Worm (Caenorhabditis elegans): ENCODE measurements around the gene srh-75.

DNA sequence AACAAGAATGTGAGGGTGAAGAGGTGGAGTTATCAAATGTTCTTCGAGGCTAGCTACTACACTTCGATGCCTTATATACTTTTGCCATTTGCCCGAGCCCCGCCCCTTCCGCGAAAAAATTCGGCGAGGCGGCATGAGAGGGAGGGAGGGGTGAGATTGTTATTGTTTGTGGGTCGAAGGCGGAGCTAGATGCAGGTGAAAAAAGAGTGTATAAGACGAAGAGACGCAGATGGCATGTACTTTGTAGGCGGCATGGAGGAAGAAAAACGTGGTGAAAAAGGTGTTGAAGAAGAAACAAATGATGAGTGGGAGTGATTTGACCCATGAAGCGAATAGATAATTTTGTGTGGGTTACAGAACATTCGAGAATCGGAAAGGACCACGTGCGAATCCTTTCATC lies 44.5 kb downstream of the srh-75 start, which contains the start of gene C13G3.1:
- TF ChIP-seq dao-5 (tag; optimal IDR thresholded peaks at IDR 0.05) (no peak), W03F9.2 (tag; optimal IDR thresholded peaks at IDR 0.05) (no peak), him-1 (tag; optimal IDR thresholded peaks at IDR 0.05) (no peak)
